Worm (Caenorhabditis elegans) whole organism, L3 larva: ENCODE results near the gene F53A9.3.

Source experiments
- R02D3.7 ChIP-seq: fragments of 150-350 bp; optimal IDR thresholded peaks from 2 replicates; lab custom pipeline; 2014; ENCODE audit warnings: missing biosample characterization, missing genetic modification characterization
- ZK546.5 ChIP-seq: sonication (generic microtip); optimal IDR thresholded peaks from 2 replicates; lab custom pipeline; 2017; ENCODE audit warnings: missing biosample characterization, missing genetic modification characterization
- aly-2 ChIP-seq: fragments of 150-350 bp; optimal IDR thresholded peaks from 2 replicates; lab custom pipeline; 2014; ENCODE audit warnings: missing biosample characterization, missing genetic modification characterization
- ama-1 ChIP-seq: fragments of 150-350 bp; optimal IDR thresholded peaks from 2 replicates; lab custom pipeline; 2018
- ceh-16 ChIP-seq: sonication (generic microtip); optimal IDR thresholded peaks from 2 replicates; lab custom pipeline; 2017; ENCODE audit warnings: missing biosample characterization, missing genetic modification characterization
- ceh-28 ChIP-seq: fragments of 150-350 bp; optimal IDR thresholded peaks from 2 replicates; lab custom pipeline; 2014; ENCODE audit warnings: missing biosample characterization, missing genetic modification reagents, missing genetic modification characterization
- ceh-82 ChIP-seq: fragments of 150-350 bp; optimal IDR thresholded peaks from 2 replicates; lab custom pipeline; 2014; ENCODE audit warnings: missing biosample characterization, missing genetic modification characterization
- ceh-9 ChIP-seq: sonication (generic microtip); optimal IDR thresholded peaks from 2 replicates; lab custom pipeline; 2018; ENCODE audit warnings: missing biosample characterization, missing genetic modification characterization
- daf-12 ChIP-seq: fragments of 150-350 bp; optimal IDR thresholded peaks from 2 replicates; lab custom pipeline; 2014; ENCODE audit warnings: missing biosample characterization, missing genetic modification reagents, missing genetic modification characterization
- egl-27 ChIP-seq: sonication (generic microtip); optimal IDR thresholded peaks from 4 replicates; lab custom pipeline; 2017; ENCODE audit warnings: missing biosample characterization, missing genetic modification reagents, missing genetic modification characterization
- egl-5 ChIP-seq: fragments of 150-350 bp; optimal IDR thresholded peaks from 2 replicates; lab custom pipeline; 2017; ENCODE audit warnings: missing biosample characterization, missing genetic modification reagents, missing genetic modification characterization, inconsistent platforms
- elt-1 ChIP-seq: fragments of 150-350 bp; optimal IDR thresholded peaks from 2 replicates; lab custom pipeline; 2014; ENCODE audit warnings: missing biosample characterization, missing genetic modification characterization
- elt-2 ChIP-seq: sonication (generic microtip); optimal IDR thresholded peaks from 2 replicates; lab custom pipeline; 2016; ENCODE audit warnings: missing genetic modification reagents, mild to moderate bottlenecking, missing genetic modification characterization, missing compliant biosample characterization
- elt-3 ChIP-seq, 3 experiments: fragments of 150-350 bp in 1 of 3; sonication (generic microtip) in 2 of 3; optimal IDR thresholded peaks; 2 replicates in 2 of 3; 4 replicates in 1 of 3; lab custom pipeline; 2014 to 2017; ENCODE audit warnings: missing biosample characterization in 3 of 3, missing genetic modification characterization in 3 of 3
- eor-1 ChIP-seq, 2 experiments: fragments of 150-350 bp; optimal IDR thresholded peaks; 2 replicates each; lab custom pipeline; 2014 to 2018; ENCODE audit warnings: missing biosample characterization in 2 of 2, missing genetic modification characterization in 2 of 2
- fkh-10 ChIP-seq: sonication (generic microtip); optimal IDR thresholded peaks from 2 replicates; lab custom pipeline; 2017; ENCODE audit warnings: missing biosample characterization, missing genetic modification reagents, missing genetic modification characterization
- fkh-2 ChIP-seq: fragments of 150-350 bp; optimal IDR thresholded peaks from 2 replicates; lab custom pipeline; 2014; ENCODE audit warnings: missing biosample characterization, missing genetic modification reagents, missing genetic modification characterization
- fos-1 ChIP-seq: fragments of 150-350 bp; optimal IDR thresholded peaks from 2 replicates; lab custom pipeline; 2014; ENCODE audit warnings: missing biosample characterization, missing genetic modification characterization
- hmg-11 ChIP-seq: sonication (generic microtip); optimal IDR thresholded peaks from 2 replicates; lab custom pipeline; 2016; ENCODE audit warnings: missing genetic modification characterization, missing compliant biosample characterization
- jun-1 ChIP-seq: fragments of 150-350 bp; optimal IDR thresholded peaks from 2 replicates; lab custom pipeline; 2014; ENCODE audit warnings: missing biosample characterization, missing genetic modification reagents, missing genetic modification characterization
- lin-15B ChIP-seq: fragments of 150-350 bp; optimal IDR thresholded peaks from 2 replicates; lab custom pipeline; 2014; ENCODE audit warnings: missing biosample characterization, missing genetic modification characterization
- lin-39 ChIP-seq: fragments of 150-350 bp; optimal IDR thresholded peaks from 2 replicates; lab custom pipeline; 2018; ENCODE audit warnings: missing biosample characterization, missing genetic modification reagents, missing genetic modification characterization
- lsy-12 ChIP-seq: sonication (generic microtip); optimal IDR thresholded peaks from 2 replicates; lab custom pipeline; 2016; ENCODE audit warnings: mild to moderate bottlenecking, missing genetic modification characterization, missing compliant biosample characterization
- mdl-1 ChIP-seq: fragments of 150-350 bp; optimal IDR thresholded peaks from 2 replicates; lab custom pipeline; 2014; ENCODE audit warnings: missing biosample characterization, missing genetic modification characterization
- mml-1 ChIP-seq: fragments of 150-350 bp; sonication (generic microtip); optimal IDR thresholded peaks from 3 replicates; lab custom pipeline; 2014; ENCODE audit warnings: missing biosample characterization, missing genetic modification characterization
- nfya-1 ChIP-seq: sonication (generic microtip); optimal IDR thresholded peaks from 2 replicates; lab custom pipeline; 2017; ENCODE audit warnings: missing genetic modification characterization, mild to moderate bottlenecking, missing compliant biosample characterization, antibody characterized with exemption, moderate library complexity; ENCODE audit not compliant: insufficient read depth
- nhr-11 ChIP-seq: fragments of 150-350 bp; optimal IDR thresholded peaks from 2 replicates; lab custom pipeline; 2014; ENCODE audit warnings: missing biosample characterization, missing genetic modification characterization
- nhr-12 ChIP-seq: fragments of 150-350 bp; optimal IDR thresholded peaks from 2 replicates; lab custom pipeline; 2014; ENCODE audit warnings: missing biosample characterization, missing genetic modification characterization
- nhr-23 ChIP-seq: fragments of 150-350 bp; optimal IDR thresholded peaks from 2 replicates; lab custom pipeline; 2014; ENCODE audit warnings: missing biosample characterization, missing genetic modification reagents, missing genetic modification characterization
- nhr-237 ChIP-seq: fragments of 150-350 bp; optimal IDR thresholded peaks from 2 replicates; lab custom pipeline; 2014; ENCODE audit warnings: missing biosample characterization, missing genetic modification characterization
- nhr-25 ChIP-seq: sonication (generic microtip); optimal IDR thresholded peaks from 2 replicates; lab custom pipeline; 2017; ENCODE audit warnings: missing biosample characterization, missing genetic modification characterization
- nhr-28 ChIP-seq: fragments of 150-350 bp; optimal IDR thresholded peaks from 2 replicates; lab custom pipeline; 2014; ENCODE audit warnings: missing biosample characterization, missing genetic modification characterization
- nhr-43 ChIP-seq: sonication (generic microtip); optimal IDR thresholded peaks from 2 replicates; lab custom pipeline; 2016; ENCODE audit warnings: mild to moderate bottlenecking, missing genetic modification characterization, missing compliant biosample characterization; ENCODE audit not compliant: poor library complexity, severe bottlenecking
- nhr-67 ChIP-seq: fragments of 150-350 bp; optimal IDR thresholded peaks from 2 replicates; lab custom pipeline; 2014; ENCODE audit warnings: missing biosample characterization, missing genetic modification characterization
- nhr-76 ChIP-seq: fragments of 150-350 bp; sonication (generic microtip); optimal IDR thresholded peaks from 5 replicates; lab custom pipeline; 2014; ENCODE audit warnings: missing biosample characterization, missing genetic modification characterization
- nhr-77 ChIP-seq: fragments of 150-350 bp; optimal IDR thresholded peaks from 2 replicates; lab custom pipeline; 2014; ENCODE audit warnings: missing biosample characterization, missing genetic modification characterization
- pha-4 ChIP-seq: fragments of 150-350 bp; optimal IDR thresholded peaks from 2 replicates; lab custom pipeline; 2014; ENCODE audit warnings: missing biosample characterization, missing genetic modification reagents, missing genetic modification characterization
- pqm-1 ChIP-seq: fragments of 150-350 bp; optimal IDR thresholded peaks from 2 replicates; lab custom pipeline; 2017; ENCODE audit warnings: missing biosample characterization, missing genetic modification characterization, inconsistent platforms
- sea-2 ChIP-seq: fragments of 150-350 bp; sonication (generic microtip); optimal IDR thresholded peaks from 4 replicates; lab custom pipeline; 2014; ENCODE audit warnings: missing biosample characterization, missing genetic modification reagents, missing genetic modification characterization
- skn-1 ChIP-seq: fragments of 150-350 bp; optimal IDR thresholded peaks from 2 replicates; lab custom pipeline; 2014; ENCODE audit warnings: missing biosample characterization, missing genetic modification characterization
- snpc-4 ChIP-seq: fragments of 150-350 bp; optimal IDR thresholded peaks from 2 replicates; lab custom pipeline; 2014; ENCODE audit warnings: missing biosample characterization, missing genetic modification characterization
- tbx-2 ChIP-seq: sonication (generic microtip); optimal IDR thresholded peaks from 2 replicates; lab custom pipeline; 2016; ENCODE audit warnings: mild to moderate bottlenecking, missing genetic modification characterization, missing compliant biosample characterization
- unc-39 ChIP-seq: sonication (generic microtip); optimal IDR thresholded peaks from 4 replicates; lab custom pipeline; 2017; ENCODE audit warnings: missing biosample characterization, missing genetic modification characterization
- unc-62 ChIP-seq: fragments of 150-350 bp; sonication (generic microtip); optimal IDR thresholded peaks from 4 replicates; lab custom pipeline; 2014; ENCODE audit warnings: missing biosample characterization, missing genetic modification reagents, missing genetic modification characterization
- zag-1 ChIP-seq: fragments of 150-350 bp; optimal IDR thresholded peaks from 2 replicates; lab custom pipeline; 2014; ENCODE audit warnings: missing biosample characterization, missing genetic modification characterization
- ztf-11 ChIP-seq: fragments of 150-350 bp; optimal IDR thresholded peaks from 2 replicates; lab custom pipeline; 2014; ENCODE audit warnings: missing biosample characterization, missing genetic modification characterization
- ztf-4 ChIP-seq: fragments of 150-350 bp; optimal IDR thresholded peaks from 2 replicates; lab custom pipeline; 2014; ENCODE audit warnings: missing biosample characterization, missing genetic modification characterization

Gene F53A9.3

DNA sequence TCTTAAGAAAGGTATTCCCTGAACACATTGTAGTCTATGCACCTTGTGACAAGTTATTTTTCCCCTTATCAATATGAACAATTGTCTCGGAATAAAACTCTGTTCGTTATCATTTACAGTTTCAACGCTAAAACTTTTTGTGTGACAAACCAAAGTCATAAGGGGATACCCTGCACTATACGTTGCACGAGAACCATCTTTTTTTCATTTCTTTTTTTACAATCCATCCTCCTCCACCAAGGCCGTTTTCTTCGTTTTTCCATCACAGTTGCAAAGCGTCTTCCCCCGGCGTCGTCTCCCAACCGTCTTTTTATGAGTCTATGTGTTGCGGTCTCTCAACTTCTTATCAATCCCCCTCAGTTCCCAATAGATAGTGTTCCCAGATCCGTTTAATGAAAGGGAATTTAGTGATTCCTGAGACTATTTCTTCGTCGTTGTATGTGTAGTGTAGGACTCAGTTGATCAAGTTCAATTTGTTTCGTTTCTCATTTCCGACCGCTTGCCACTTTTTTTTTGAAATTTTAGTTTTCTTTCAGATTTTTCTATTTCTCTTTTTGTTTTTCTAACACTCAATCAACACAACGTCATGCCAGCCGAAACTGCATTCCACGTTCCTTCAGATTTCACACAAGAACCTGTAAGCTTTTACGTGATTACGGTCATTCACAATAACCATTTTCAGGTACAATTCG, 31.9 kb upstream of the F53A9.3 start:
- TF ChIP-seq ceh-28 (tag; lab: Kevin White, UChicago) (no peak), aly-2 (tag; lab: Kevin White, UChicago) (no peak), ztf-4 (tag; lab: Kevin White, UChicago) (no peak), lin-15B (tag; lab: Kevin White, UChicago) (no peak), unc-62 (GFP tag; lab: Kevin White, UChicago) (no peak), pqm-1 (tag; lab: Kevin White, UChicago) (peak; percentile 70), zag-1 (tag; lab: Kevin White, UChicago) (no peak), lin-39 (tag; lab: Kevin White, UChicago) (no peak), ztf-11 (tag; lab: Kevin White, UChicago) (no peak), tbx-2 (tag; lab: Kevin White, UChicago) (no peak), fkh-10 (GFP tag; lab: Kevin White, UChicago) (no peak), jun-1 (peak; percentile 38), nhr-76 (tag; lab: Kevin White, UChicago) (no peak), sea-2 (no peak), elt-1 (tag; lab: Kevin White, UChicago) (no peak), fkh-2 (tag; lab: Kevin White, UChicago) (no peak), egl-5 (tag; lab: Kevin White, UChicago) (no peak), egl-27 (tag; lab: Kevin White, UChicago) (no peak), R02D3.7 (tag; lab: Kevin White, UChicago) (no peak), ama-1 (lab: Kevin White, UChicago) (no peak), unc-39 (tag; lab: Kevin White, UChicago) (no peak), nhr-11 (tag; lab: Kevin White, UChicago) (no peak), nfya-1 (tag; lab: Kevin White, UChicago) (no peak), skn-1 (tag; lab: Kevin White, UChicago) (no peak), lsy-12 (tag; lab: Kevin White, UChicago) (no peak), eor-1 (tag; optimal IDR thresholded peaks at IDR 0.05; lab: Kevin White, UChicago) (no peak), nhr-23 (tag; lab: Kevin White, UChicago) (no peak), hmg-11 (no peak), ceh-82 (tag; lab: Kevin White, UChicago) (no peak), nhr-28 (tag; lab: Kevin White, UChicago) (no peak), elt-3 (tag; optimal IDR thresholded peaks at IDR 0.05; lab: Kevin White, UChicago) (peak in 1 of 3 experiments; percentile 58), ceh-9 (tag; lab: Kevin White, UChicago) (no peak), mdl-1 (tag; lab: Kevin White, UChicago) (peak; percentile 56), nhr-12 (no peak), nhr-43 (tag; lab: Kevin White, UChicago) (no peak), nhr-67 (tag; lab: Kevin White, UChicago) (no peak), elt-2 (tag; lab: Kevin White, UChicago) (peak; percentile 84), nhr-25 (tag; lab: Kevin White, UChicago) (peak; percentile 21), ceh-16 (tag; lab: Kevin White, UChicago) (no peak), snpc-4 (no peak), ZK546.5 (no peak), nhr-77 (tag; lab: Kevin White, UChicago) (no peak), mml-1 (tag; lab: Kevin White, UChicago) (no peak), nhr-237 (tag; lab: Kevin White, UChicago) (no peak), daf-12 (no peak), pha-4 (tag; lab: Kevin White, UChicago) (peak; percentile 34), fos-1 (tag; lab: Kevin White, UChicago) (no peak)
